Worm (Caenorhabditis elegans) whole organism, mixed stage, embryonic: ENCODE results near the gene gly-14.

ENCODE experiments used
- M03D4.4 ChIP-seq: sonication (generic microtip); optimal IDR thresholded peaks from 2 replicates; lab custom pipeline; 2017; ENCODE audit warnings: mild to moderate bottlenecking, missing genetic modification characterization, missing compliant biosample characterization
- bed-3 ChIP-seq: fragments of 200-800 bp; sonication (Bioruptor generic); optimal IDR thresholded peaks from 3 replicates; lab custom pipeline; 2018; ENCODE audit warnings: mild to moderate bottlenecking, missing genetic modification characterization, moderate library complexity, missing compliant biosample characterization
- blmp-1 ChIP-seq: fragments of 150-350 bp; optimal IDR thresholded peaks from 2 replicates; lab custom pipeline; 2014; ENCODE audit warnings: missing biosample characterization, missing genetic modification characterization
- ceh-39 ChIP-seq: fragments of 150-350 bp; optimal IDR thresholded peaks from 2 replicates; lab custom pipeline; 2014; ENCODE audit warnings: missing biosample characterization, missing genetic modification characterization
- ceh-83 ChIP-seq: fragments of 200-800 bp; sonication (Bioruptor generic); optimal IDR thresholded peaks from 2 replicates; lab custom pipeline; 2018; ENCODE audit warnings: mild to moderate bottlenecking, missing genetic modification characterization, missing compliant biosample characterization
- ces-1 ChIP-seq: fragments of 150-350 bp; optimal IDR thresholded peaks from 2 replicates; lab custom pipeline; 2014; ENCODE audit warnings: missing biosample characterization, missing genetic modification reagents, missing genetic modification characterization
- cnd-1 ChIP-seq: fragments of 200-800 bp; sonication (Bioruptor generic); optimal IDR thresholded peaks from 2 replicates; lab custom pipeline; 2018; ENCODE audit warnings: mild to moderate bottlenecking, missing genetic modification characterization, missing compliant biosample characterization
- elt-1 ChIP-seq: sonication (generic microtip); optimal IDR thresholded peaks from 2 replicates; lab custom pipeline; 2017; ENCODE audit warnings: missing genetic modification characterization, mild to moderate bottlenecking, missing compliant biosample characterization, antibody characterized with exemption, moderate library complexity, borderline replicate concordance; ENCODE audit not compliant: insufficient read depth
- elt-3 ChIP-seq: fragments of 150-350 bp; optimal IDR thresholded peaks from 2 replicates; lab custom pipeline; 2014; ENCODE audit warnings: missing biosample characterization, missing genetic modification characterization
- flh-1 ChIP-seq: fragments of 200-800 bp; sonication (Bioruptor generic); optimal IDR thresholded peaks from 2 replicates; lab custom pipeline; 2018; ENCODE audit warnings: mild to moderate bottlenecking, missing genetic modification characterization, moderate library complexity, missing compliant biosample characterization
- ham-2 ChIP-seq: fragments of 200-800 bp; sonication (Bioruptor generic); optimal IDR thresholded peaks from 2 replicates; lab custom pipeline; 2018; ENCODE audit warnings: mild to moderate bottlenecking, missing genetic modification characterization, missing compliant biosample characterization
- hlh-1 ChIP-seq: fragments of 150-350 bp; optimal IDR thresholded peaks from 2 replicates; lab custom pipeline; 2014; ENCODE audit warnings: missing biosample characterization, missing genetic modification reagents, missing genetic modification characterization
- lin-13 ChIP-seq: fragments of 150-350 bp; optimal IDR thresholded peaks from 2 replicates; lab custom pipeline; 2014; ENCODE audit warnings: missing biosample characterization, missing genetic modification characterization
- lin-32 ChIP-seq: fragments of 200-800 bp; sonication (Bioruptor generic); optimal IDR thresholded peaks from 2 replicates; lab custom pipeline; 2018; ENCODE audit warnings: mild to moderate bottlenecking, missing genetic modification characterization, missing compliant biosample characterization
- lsy-2 ChIP-seq: fragments of 150-350 bp; optimal IDR thresholded peaks from 2 replicates; lab custom pipeline; 2014; ENCODE audit warnings: missing biosample characterization, missing genetic modification characterization
- mab-5 ChIP-seq: fragments of 150-350 bp; optimal IDR thresholded peaks from 2 replicates; lab custom pipeline; 2014; ENCODE audit warnings: missing biosample characterization, missing genetic modification characterization
- mep-1 ChIP-seq: fragments of 150-350 bp; optimal IDR thresholded peaks from 2 replicates; lab custom pipeline; 2017; ENCODE audit warnings: missing biosample characterization, missing genetic modification reagents, missing genetic modification characterization, inconsistent platforms
- nhr-12 ChIP-seq: fragments of 150-350 bp; optimal IDR thresholded peaks from 2 replicates; lab custom pipeline; 2014; ENCODE audit warnings: missing biosample characterization, missing genetic modification characterization
- nhr-2 ChIP-seq: fragments of 150-350 bp; optimal IDR thresholded peaks from 2 replicates; lab custom pipeline; 2014; ENCODE audit warnings: missing biosample characterization, missing genetic modification characterization
- nhr-237 ChIP-seq: fragments of 150-350 bp; optimal IDR thresholded peaks from 2 replicates; lab custom pipeline; 2014; ENCODE audit warnings: missing biosample characterization, missing genetic modification characterization
- nhr-28 ChIP-seq: fragments of 150-350 bp; optimal IDR thresholded peaks from 2 replicates; lab custom pipeline; 2014; ENCODE audit warnings: missing biosample characterization, missing genetic modification characterization
- nhr-76 ChIP-seq: sonication (generic microtip); optimal IDR thresholded peaks from 2 replicates; lab custom pipeline; 2017; ENCODE audit warnings: missing biosample characterization, missing genetic modification characterization
- pha-4 ChIP-seq: fragments of 150-350 bp; optimal IDR thresholded peaks from 2 replicates; lab custom pipeline; 2018; ENCODE audit warnings: missing biosample characterization, missing genetic modification reagents, missing genetic modification characterization
- sem-2 ChIP-seq: fragments of 200-800 bp; sonication (Bioruptor generic); optimal IDR thresholded peaks from 2 replicates; lab custom pipeline; 2018; ENCODE audit warnings: mild to moderate bottlenecking, missing genetic modification characterization, missing compliant biosample characterization
- snpc-4 ChIP-seq: fragments of 150-350 bp; optimal IDR thresholded peaks from 2 replicates; lab custom pipeline; 2014; ENCODE audit warnings: missing biosample characterization, missing genetic modification characterization
- sptf-1 ChIP-seq: sonication (generic microtip); optimal IDR thresholded peaks from 2 replicates; lab custom pipeline; 2017; ENCODE audit warnings: mild to moderate bottlenecking, missing genetic modification characterization, moderate library complexity, missing compliant biosample characterization
- tbx-8 ChIP-seq: fragments of 200-800 bp; sonication (Bioruptor generic); optimal IDR thresholded peaks from 2 replicates; lab custom pipeline; 2018; ENCODE audit warnings: mild to moderate bottlenecking, missing genetic modification characterization, moderate library complexity, missing compliant biosample characterization
- unc-39 ChIP-seq: fragments of 150-350 bp; optimal IDR thresholded peaks from 2 replicates; lab custom pipeline; 2014; ENCODE audit warnings: missing biosample characterization, missing genetic modification characterization
- unc-62 ChIP-seq: fragments of 150-350 bp; optimal IDR thresholded peaks from 2 replicates; lab custom pipeline; 2014; ENCODE audit warnings: missing biosample characterization, missing genetic modification reagents, missing genetic modification characterization
- zip-8 ChIP-seq: fragments of 150-350 bp; optimal IDR thresholded peaks from 2 replicates; lab custom pipeline; 2014; ENCODE audit warnings: missing biosample characterization, missing genetic modification characterization
- ztf-11 ChIP-seq: fragments of 150-350 bp; optimal IDR thresholded peaks from 2 replicates; lab custom pipeline; 2014; ENCODE audit warnings: missing biosample characterization, missing genetic modification characterization

gly-14 gene

DNA sequence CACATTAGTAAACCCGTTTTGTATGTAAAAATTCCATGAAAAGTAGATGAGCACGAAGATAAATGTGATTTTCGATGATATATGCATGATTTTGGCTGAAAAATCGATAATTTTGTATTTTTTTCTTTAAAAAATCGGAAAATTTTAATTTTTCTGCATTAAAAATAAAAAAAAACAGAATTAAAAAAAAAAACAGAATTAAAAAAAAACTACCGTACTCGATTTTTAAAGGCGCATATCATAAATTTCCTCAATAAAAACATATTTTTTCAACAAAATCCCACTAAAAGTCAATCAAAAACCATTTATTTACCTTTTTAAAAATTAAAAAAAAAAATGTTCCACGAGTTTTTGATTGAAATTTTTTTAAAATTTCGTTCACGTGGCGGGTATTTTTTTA lies at the start of gene gly-14:
Gene gly-14 (minus strand): TSS at position 101 of the 400 bp plus-strand sequence.
- no peak for TF ChIP-seq nhr-237 (tag; lab: Kevin White, UChicago)
- no peak for TF ChIP-seq sem-2 (GFP tag; lab: Kevin White, UChicago)
- no peak for TF ChIP-seq blmp-1 (tag; lab: Kevin White, UChicago)
- no peak for TF ChIP-seq ces-1 (GFP tag; lab: Kevin White, UChicago)
- no peak for TF ChIP-seq M03D4.4
- no peak for TF ChIP-seq pha-4
- TF ChIP-seq mab-5: no peak
- no peak for TF ChIP-seq nhr-2
- no peak for TF ChIP-seq lsy-2 (tag; lab: Kevin White, UChicago)
- no peak for TF ChIP-seq nhr-76 (tag; lab: Kevin White, UChicago)
- TF ChIP-seq cnd-1 (tag; lab: Kevin White, UChicago): no peak
- TF ChIP-seq elt-3 (tag; lab: Kevin White, UChicago): no peak
- TF ChIP-seq ztf-11: no peak

DNA sequence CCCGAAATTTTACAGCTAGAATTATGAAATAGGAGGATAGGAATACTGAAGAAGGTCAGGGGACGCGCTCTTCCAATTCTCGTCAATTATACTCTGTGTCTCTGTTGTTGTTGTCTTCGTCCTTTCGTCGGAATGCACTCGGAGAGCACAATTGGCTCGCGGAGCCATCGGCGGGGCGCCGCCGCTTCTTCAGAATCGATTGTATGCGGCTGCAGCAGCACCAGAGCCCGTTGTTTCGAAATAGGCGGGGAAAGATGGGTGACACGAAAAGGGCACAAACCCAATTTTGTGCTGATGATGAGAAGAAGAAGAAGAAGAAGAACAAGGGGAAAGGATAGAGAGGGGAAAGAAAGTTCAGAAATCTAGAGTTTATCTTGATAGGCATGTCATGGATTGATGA lies 49.1 kb upstream of the gly-14 start:
- TF ChIP-seq mab-5: no peak
- peak; percentile 89 for TF ChIP-seq ces-1 (GFP tag; lab: Kevin White, UChicago)
- no peak for TF ChIP-seq tbx-8

DNA sequence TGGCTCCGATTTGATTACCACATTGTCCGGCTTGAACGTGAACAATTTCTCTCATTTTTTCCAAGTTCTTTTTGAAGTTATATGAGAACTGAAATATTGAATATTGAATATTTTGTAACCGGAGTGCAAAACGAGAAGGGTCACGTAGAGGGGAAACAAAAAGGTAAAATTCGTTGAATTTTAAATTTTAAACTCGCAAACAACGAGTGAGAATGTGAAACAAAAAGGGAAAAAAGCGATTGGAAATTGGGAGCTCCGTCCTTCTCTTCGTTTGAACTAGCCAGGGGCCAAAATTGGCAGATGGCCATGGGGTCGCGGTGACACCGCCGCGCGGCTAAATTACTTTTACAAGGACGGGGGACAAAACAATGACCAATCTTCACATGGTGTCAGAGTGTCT lies 48.5 kb upstream of the gly-14 start, which contains the start of gene ben-1:
Gene ben-1 (minus strand): TSS at position 101 of the 400 bp plus-strand sequence.
- TF ChIP-seq ces-1 (GFP tag; lab: Kevin White, UChicago): no peak
- TF ChIP-seq pha-4: no peak
- no peak for TF ChIP-seq lin-13
- TF ChIP-seq M03D4.4: no peak
- TF ChIP-seq elt-1 (tag; lab: Kevin White, UChicago): no peak
- TF ChIP-seq mep-1: no peak
- no peak for TF ChIP-seq ceh-83 (GFP tag; lab: Kevin White, UChicago)
- TF ChIP-seq lin-32: no peak
- TF ChIP-seq zip-8: no peak
- TF ChIP-seq ceh-39 (tag; lab: Kevin White, UChicago): no peak
- no peak for TF ChIP-seq blmp-1 (tag; lab: Kevin White, UChicago)
- TF ChIP-seq nhr-12: no peak
- TF ChIP-seq nhr-2: no peak
- TF ChIP-seq hlh-1: no peak
- TF ChIP-seq sptf-1 (tag; lab: Kevin White, UChicago): no peak
- no peak for TF ChIP-seq unc-39 (tag; lab: Kevin White, UChicago)

DNA sequence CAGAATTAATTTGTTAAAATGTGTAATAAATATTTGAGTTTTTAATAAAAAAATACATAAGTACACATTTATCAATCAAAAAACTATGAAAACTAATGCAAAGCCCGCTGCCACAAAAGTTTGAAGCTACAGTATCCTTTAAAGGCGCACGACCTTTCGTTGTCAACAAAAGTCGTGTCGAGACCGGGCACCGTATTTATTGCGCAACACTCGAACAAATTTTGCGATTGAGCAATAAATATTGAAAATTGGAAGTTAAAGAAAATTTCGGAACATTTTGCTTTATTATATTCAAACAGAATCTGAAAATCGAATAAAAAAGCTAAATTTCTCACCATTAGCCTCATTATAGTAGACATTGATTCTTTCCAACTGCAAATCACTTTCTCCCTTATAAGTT lies 48.1 kb upstream of the gly-14 start:
- TF ChIP-seq flh-1 (GFP tag; lab: Kevin White, UChicago) (no peak), zip-8 (peak; percentile 92), snpc-4 (tag; lab: Kevin White, UChicago) (no peak), mab-5 (no peak)

DNA sequence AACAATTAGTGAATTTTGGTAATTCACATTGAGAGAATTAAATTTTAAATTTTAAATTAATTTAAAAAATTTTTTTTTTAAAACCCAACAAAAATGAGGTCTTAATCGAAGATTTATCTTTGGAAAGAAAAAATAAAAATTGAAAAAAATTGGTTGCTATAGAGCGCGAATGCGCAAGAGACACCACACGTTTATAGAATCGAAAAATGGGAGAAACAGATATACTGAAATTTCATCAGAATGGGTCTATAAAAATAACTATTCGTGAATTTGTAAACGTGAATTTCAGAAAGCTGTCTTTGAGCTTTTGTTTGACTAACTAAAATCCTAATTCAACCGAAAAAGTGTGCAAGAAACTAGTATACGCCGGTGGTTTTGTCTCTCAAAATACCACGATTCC lies 47.4 kb upstream of the gly-14 start:
- TF ChIP-seq zip-8: no peak
- peak; percentile 56 for TF ChIP-seq tbx-8
- TF ChIP-seq M03D4.4: no peak
- TF ChIP-seq ham-2 (GFP tag; lab: Kevin White, UChicago): no peak
- TF ChIP-seq pha-4: no peak
- TF ChIP-seq sem-2 (GFP tag; lab: Kevin White, UChicago): no peak
- TF ChIP-seq ceh-39 (tag; lab: Kevin White, UChicago): peak; percentile 22
- peak; percentile 64 for TF ChIP-seq lsy-2 (tag; lab: Kevin White, UChicago)
- peak; percentile 6 for TF ChIP-seq mep-1
- TF ChIP-seq nhr-2: peak; percentile 10
- peak; percentile 56 for TF ChIP-seq nhr-237 (tag; lab: Kevin White, UChicago)
- no peak for TF ChIP-seq unc-62 (GFP tag; lab: Kevin White, UChicago)
- peak; percentile 52 for TF ChIP-seq sptf-1 (tag; lab: Kevin White, UChicago)

DNA sequence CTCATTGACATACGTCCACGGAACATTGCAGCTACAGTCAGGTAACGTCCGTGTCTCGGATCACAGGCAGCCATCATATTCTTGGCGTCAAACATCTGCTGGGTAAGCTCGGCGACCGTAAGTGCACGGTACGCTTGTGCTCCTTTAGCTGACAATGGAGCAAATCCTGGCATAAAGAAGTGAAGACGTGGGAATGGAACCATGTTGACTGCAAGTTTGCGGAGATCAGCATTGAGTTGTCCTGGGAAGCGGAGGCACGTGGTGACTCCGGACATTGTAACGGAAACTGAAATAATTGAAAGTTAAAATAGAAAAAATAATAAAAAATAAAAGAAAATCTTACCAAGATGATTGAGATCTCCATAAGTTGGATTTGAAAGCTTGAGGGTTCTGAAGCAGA lies 46.5 kb upstream of the gly-14 start:
- no peak for TF ChIP-seq lsy-2 (tag; lab: Kevin White, UChicago)
- TF ChIP-seq elt-1 (tag; lab: Kevin White, UChicago): no peak
- no peak for TF ChIP-seq unc-62 (GFP tag; lab: Kevin White, UChicago)
- no peak for TF ChIP-seq bed-3 (GFP tag; lab: Kevin White, UChicago)
- no peak for TF ChIP-seq tbx-8
- TF ChIP-seq nhr-28 (tag; lab: Kevin White, UChicago): no peak
- TF ChIP-seq mep-1: no peak
- no peak for TF ChIP-seq pha-4
- TF ChIP-seq elt-3 (tag; lab: Kevin White, UChicago): no peak
- no peak for TF ChIP-seq ceh-39 (tag; lab: Kevin White, UChicago)
- TF ChIP-seq cnd-1 (tag; lab: Kevin White, UChicago): no peak
